Fruit fly (Drosophila melanogaster): Measurements from ENCODE around the gene Rpn2.
A peak's percentile ranks its signal among the peaks of the same experiment; 100 is the strongest.

The Rpn2 gene

DNA sequence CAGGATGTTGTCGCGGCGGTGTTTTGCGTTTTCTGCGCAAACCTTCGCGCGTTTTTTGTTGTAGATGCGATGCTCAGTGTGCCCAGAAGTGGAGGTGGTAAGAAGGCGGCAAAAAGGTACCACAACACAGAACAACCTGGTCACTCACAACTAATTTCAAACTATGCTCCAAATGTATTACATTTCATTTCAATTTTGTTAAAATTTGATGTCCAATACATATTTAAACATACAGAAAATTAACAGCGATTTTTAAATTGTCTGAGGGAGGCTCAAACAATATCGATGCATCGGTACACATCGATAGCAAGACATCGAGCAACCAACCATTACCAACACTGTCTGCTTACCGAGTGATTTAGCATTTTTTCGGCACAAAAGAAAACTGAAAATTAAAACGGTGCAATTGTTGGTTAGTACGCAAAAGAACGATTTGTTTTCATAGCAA lies at the start of gene Rpn2, which contains the start of gene Slbp:
Gene Rpn2 (plus strand): TSS at position 328 of the 448 bp plus-strand sequence.
Gene Slbp (minus strand): TSS at position 70 of the 448 bp plus-strand sequence.
- TF ChIP-seq Mio (GFP tag; optimal IDR thresholded peaks at IDR 0.05) = peak; percentile 14
- TF ChIP-seq Hr83 (GFP tag; optimal IDR thresholded peaks at IDR 0.05; ENCODE audit: poor library complexity, severe bottlenecking) = no peak
- TF ChIP-seq GATAd (GFP tag; optimal IDR thresholded peaks at IDR 0.05) = no peak
- TF ChIP-seq CrebA (GFP tag; optimal IDR thresholded peaks at IDR 0.05; ENCODE audit: borderline replicate concordance) = no peak
- no peak for TF ChIP-seq Hnf4 (GFP tag; optimal IDR thresholded peaks at IDR 0.05)
- no peak for TF ChIP-seq Hr78 (GFP tag; optimal IDR thresholded peaks at IDR 0.05)
- no peak for TF ChIP-seq usp (GFP tag; optimal IDR thresholded peaks at IDR 0.05)
- no peak for TF ChIP-seq dmrt93B (GFP tag; optimal IDR thresholded peaks at IDR 0.05)
- TF ChIP-seq jim (GFP tag; optimal IDR thresholded peaks at IDR 0.05) = no peak
- no peak for TF ChIP-seq Rel (GFP tag; optimal IDR thresholded peaks at IDR 0.05)
- peak; percentile 62 for TF ChIP-seq Rel (tag; optimal IDR thresholded peaks at IDR 0.05)
- TF ChIP-seq psq (GFP tag; optimal IDR thresholded peaks at IDR 0.05) = peak; percentile 61
- TF ChIP-seq br (GFP tag; optimal IDR thresholded peaks at IDR 0.05) = peak; percentile 38
- TF ChIP-seq h (GFP tag; optimal IDR thresholded peaks at IDR 0.05) = peak; percentile 69
- TF ChIP-seq ey (GFP tag; optimal IDR thresholded peaks at IDR 0.05) = peak; percentile 34
- TF ChIP-seq woc (GFP tag; optimal IDR thresholded peaks at IDR 0.05) = no peak
- peak; percentile 50 for TF ChIP-seq fru (GFP tag; optimal IDR thresholded peaks at IDR 0.05)
- TF ChIP-seq rgr (GFP tag; optimal IDR thresholded peaks at IDR 0.05) = peak; percentile 69
- no peak for TF ChIP-seq Vsx2 (GFP tag; optimal IDR thresholded peaks at IDR 0.05; ENCODE audit: partially characterized antibody)
- no peak for TF ChIP-seq brk (GFP tag; optimal IDR thresholded peaks at IDR 0.05)
- TF ChIP-seq dsf (GFP tag; optimal IDR thresholded peaks at IDR 0.05; ENCODE audit: borderline replicate concordance) = no peak
- no peak for TF ChIP-seq pan (optimal IDR thresholded peaks at IDR 0.05)
- TF ChIP-seq Myc (optimal IDR thresholded peaks at IDR 0.05) = peak; percentile 45
- peak; percentile 46 for TF ChIP-seq CG9705 (GFP tag; optimal IDR thresholded peaks at IDR 0.05)
- TF ChIP-seq Jra (GFP tag; optimal IDR thresholded peaks at IDR 0.05) = no peak
- no peak for TF ChIP-seq dl (GFP tag; optimal IDR thresholded peaks at IDR 0.05; ENCODE audit: insufficient read depth in 1 of 2, partially characterized antibody in 2 of 2)
- TF ChIP-seq Sp1 (GFP tag; optimal IDR thresholded peaks at IDR 0.05) = peak; percentile 56
- TF ChIP-seq OdsH (GFP tag; optimal IDR thresholded peaks at IDR 0.05) = peak; percentile 59
- TF ChIP-seq Dfd (GFP tag; optimal IDR thresholded peaks at IDR 0.05) = no peak
- TF ChIP-seq Abd-B (GFP tag; optimal IDR thresholded peaks at IDR 0.05) = no peak
- TF ChIP-seq sage (GFP tag; optimal IDR thresholded peaks at IDR 0.05) = no peak
- peak; percentile 41 for TF ChIP-seq HLH106 (tag; optimal IDR thresholded peaks at IDR 0.05)
- TF ChIP-seq foxo (GFP tag; optimal IDR thresholded peaks at IDR 0.05) = peak in 1 of 2 experiments; percentile 67
- TF ChIP-seq N (GFP tag; optimal IDR thresholded peaks at IDR 0.05) = no peak
- TF ChIP-seq sv (GFP tag; optimal IDR thresholded peaks at IDR 0.05) = peak; percentile 5
- TF ChIP-seq CG32264 (GFP tag; optimal IDR thresholded peaks at IDR 0.05) = no peak
- no peak for TF ChIP-seq tai (GFP tag; optimal IDR thresholded peaks at IDR 0.05)
- no peak for TF ChIP-seq lola (GFP tag; optimal IDR thresholded peaks at IDR 0.05)
- no peak for TF ChIP-seq Dif (GFP tag; optimal IDR thresholded peaks at IDR 0.05; ENCODE audit: partially characterized antibody)

DNA sequence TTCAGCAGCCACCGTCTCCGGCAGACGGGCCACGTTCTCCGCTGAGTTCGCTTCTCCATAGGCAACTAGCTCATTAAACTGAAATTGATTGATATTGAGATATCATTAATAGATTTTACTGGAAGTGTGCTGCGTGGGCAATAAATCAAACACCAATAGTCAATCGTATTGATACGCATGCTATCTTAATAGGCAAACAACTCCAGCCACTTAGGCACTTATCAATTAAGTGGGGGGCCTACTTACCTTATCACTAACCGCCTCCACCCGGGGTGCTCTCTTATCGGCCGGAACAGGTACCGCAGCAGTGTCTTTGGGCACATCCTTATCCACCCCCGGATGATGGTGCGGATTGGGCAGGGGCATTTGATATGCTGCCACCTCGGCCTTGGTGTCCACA lies 41.5 kb upstream of the Rpn2 start:
- TF ChIP-seq OdsH (GFP tag; optimal IDR thresholded peaks at IDR 0.05) (no peak), h (GFP tag; optimal IDR thresholded peaks at IDR 0.05) (peak; percentile 85)

DNA sequence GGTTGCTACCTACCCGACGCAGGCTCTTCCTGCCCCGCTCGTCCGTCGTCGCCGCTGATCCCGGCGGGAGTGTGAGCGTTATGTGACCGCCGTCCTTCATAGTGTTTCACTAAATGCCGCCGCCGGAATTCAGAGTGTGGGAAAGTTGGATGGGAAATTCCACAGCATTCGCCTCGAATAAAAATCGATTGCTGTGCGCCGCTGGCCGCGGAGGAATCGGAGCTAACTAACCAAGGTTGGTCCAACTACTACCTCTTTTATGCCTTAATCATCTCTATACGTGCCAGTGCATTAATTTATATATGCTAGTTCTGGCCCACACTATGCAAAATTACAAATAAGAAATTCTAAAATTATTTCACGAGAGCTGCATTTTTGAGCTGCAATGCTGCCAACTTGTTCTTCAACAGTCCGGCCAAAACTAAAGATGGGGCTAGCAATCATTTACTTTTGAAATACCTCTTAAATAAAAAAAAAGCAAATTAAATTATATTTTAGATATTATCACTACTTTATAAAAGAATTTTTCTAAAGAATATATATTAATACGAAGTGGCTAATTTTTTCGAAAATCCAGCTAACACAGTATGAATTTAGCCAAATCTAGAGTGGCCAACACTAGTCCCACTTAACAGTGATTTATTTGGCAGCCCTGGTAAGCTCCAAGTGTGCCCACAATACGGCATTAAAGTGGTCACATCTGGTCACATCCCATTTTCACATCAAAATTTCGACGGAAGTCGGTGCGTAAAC lies 40.8 kb upstream of the Rpn2 start, which contains the start of the genes alpha-Man-Ib and Pdhb:
Gene alpha-Man-Ib (minus strand): TSS at position 425 of the 753 bp plus-strand sequence.
Gene Pdhb (plus strand): TSS at position 674 of the 753 bp plus-strand sequence.
- TF ChIP-seq Myc (optimal IDR thresholded peaks at IDR 0.05) (peak; percentile 83), usp (GFP tag; optimal IDR thresholded peaks at IDR 0.05) (no peak), Vsx2 (GFP tag; optimal IDR thresholded peaks at IDR 0.05; ENCODE audit: partially characterized antibody) (no peak), br (GFP tag; optimal IDR thresholded peaks at IDR 0.05) (peak; percentile 12), Rel (GFP tag; optimal IDR thresholded peaks at IDR 0.05) (no peak), Rel (tag; optimal IDR thresholded peaks at IDR 0.05) (peak; percentile 43), woc (GFP tag; optimal IDR thresholded peaks at IDR 0.05) (peak; percentile 77), ey (GFP tag; optimal IDR thresholded peaks at IDR 0.05) (peak; percentile 40), Sp1 (GFP tag; optimal IDR thresholded peaks at IDR 0.05) (peak; percentile 72), psq (GFP tag; optimal IDR thresholded peaks at IDR 0.05) (peak; percentile 50), pan (optimal IDR thresholded peaks at IDR 0.05) (no peak), CrebA (GFP tag; optimal IDR thresholded peaks at IDR 0.05; ENCODE audit: borderline replicate concordance) (no peak), CG9705 (GFP tag; optimal IDR thresholded peaks at IDR 0.05) (peak; percentile 69), OdsH (GFP tag; optimal IDR thresholded peaks at IDR 0.05) (peak; percentile 53), foxo (GFP tag; optimal IDR thresholded peaks at IDR 0.05) (peak in 1 of 2 experiments; percentile 80), sv (GFP tag; optimal IDR thresholded peaks at IDR 0.05) (peak; percentile 76), h (GFP tag; optimal IDR thresholded peaks at IDR 0.05) (peak; percentile 77), brk (GFP tag; optimal IDR thresholded peaks at IDR 0.05) (no peak), HLH106 (tag; optimal IDR thresholded peaks at IDR 0.05) (peak; percentile 80)

Measured in whole organism, wandering third instar larva.